Worm (Caenorhabditis elegans) whole organism, L2 larva: Measurements from ENCODE around the gene gbh-1.

ENCODE experiments used
- C34F6.9 ChIP-seq: fragments of 150-350 bp; optimal IDR thresholded peaks from 2 replicates; lab custom pipeline; 2014; ENCODE audit warnings: missing biosample characterization, missing genetic modification characterization
- F13H6.1 ChIP-seq: sonication (generic microtip); optimal IDR thresholded peaks from 2 replicates; lab custom pipeline; 2016; ENCODE audit warnings: missing genetic modification characterization, missing compliant biosample characterization
- R02D3.7 ChIP-seq: fragments of 150-350 bp; optimal IDR thresholded peaks from 2 replicates; lab custom pipeline; 2014; ENCODE audit warnings: missing biosample characterization, missing genetic modification characterization
- Y55F3AM.14 ChIP-seq: fragments of 200-800 bp; sonication (Bioruptor generic); optimal IDR thresholded peaks from 2 replicates; lab custom pipeline; 2018; ENCODE audit warnings: mild to moderate bottlenecking, missing genetic modification characterization, missing compliant biosample characterization
- ZK546.5 ChIP-seq: sonication (generic microtip); optimal IDR thresholded peaks from 2 replicates; lab custom pipeline; 2017; ENCODE audit warnings: missing biosample characterization, missing genetic modification characterization
- alr-1 ChIP-seq: fragments of 150-350 bp; optimal IDR thresholded peaks from 2 replicates; lab custom pipeline; 2014; ENCODE audit warnings: missing biosample characterization, missing genetic modification characterization
- aly-2 ChIP-seq: fragments of 150-350 bp; optimal IDR thresholded peaks from 2 replicates; lab custom pipeline; 2014; ENCODE audit warnings: missing biosample characterization, missing genetic modification characterization
- ama-1 ChIP-seq: fragments of 150-350 bp; optimal IDR thresholded peaks from 2 replicates; lab custom pipeline; 2018; ENCODE audit warnings: inconsistent platforms
- ceh-16 ChIP-seq: fragments of 150-350 bp; optimal IDR thresholded peaks from 2 replicates; lab custom pipeline; 2014; ENCODE audit warnings: missing biosample characterization, missing genetic modification characterization
- ceh-82 ChIP-seq: fragments of 150-350 bp; optimal IDR thresholded peaks from 2 replicates; lab custom pipeline; 2014; ENCODE audit warnings: missing biosample characterization, missing genetic modification characterization
- crh-2 ChIP-seq: sonication (generic microtip); optimal IDR thresholded peaks from 2 replicates; lab custom pipeline; 2017; ENCODE audit warnings: missing biosample characterization, missing genetic modification characterization
- dmd-4 ChIP-seq: sonication (generic microtip); optimal IDR thresholded peaks from 2 replicates; lab custom pipeline; 2017; ENCODE audit warnings: missing biosample characterization, missing genetic modification characterization
- egl-27 ChIP-seq: sonication (generic microtip); optimal IDR thresholded peaks from 3 replicates; lab custom pipeline; 2017; ENCODE audit warnings: missing biosample characterization, missing genetic modification reagents, missing genetic modification characterization
- elt-1 ChIP-seq: fragments of 150-350 bp; optimal IDR thresholded peaks from 2 replicates; lab custom pipeline; 2014; ENCODE audit warnings: missing biosample characterization, missing genetic modification characterization
- elt-3 ChIP-seq: sonication (generic microtip); optimal IDR thresholded peaks from 2 replicates; lab custom pipeline; 2017; ENCODE audit warnings: missing biosample characterization, missing genetic modification characterization
- fos-1 ChIP-seq: fragments of 150-350 bp; optimal IDR thresholded peaks from 2 replicates; lab custom pipeline; 2014; ENCODE audit warnings: missing biosample characterization, missing genetic modification characterization
- gmeb-1 ChIP-seq: fragments of 150-350 bp; optimal IDR thresholded peaks from 2 replicates; lab custom pipeline; 2014; ENCODE audit warnings: missing biosample characterization, missing genetic modification characterization
- lin-11 ChIP-seq: fragments of 150-350 bp; sonication (generic microtip); optimal IDR thresholded peaks from 2 replicates; lab custom pipeline; 2014; ENCODE audit warnings: missing biosample characterization, missing genetic modification characterization, inconsistent platforms, mixed read lengths
- lin-13 ChIP-seq: fragments of 150-350 bp; optimal IDR thresholded peaks from 2 replicates; lab custom pipeline; 2014; ENCODE audit warnings: missing biosample characterization, missing genetic modification reagents, missing genetic modification characterization
- lin-39 ChIP-seq: fragments of 150-350 bp; optimal IDR thresholded peaks from 2 replicates; lab custom pipeline; 2014; ENCODE audit warnings: missing biosample characterization, missing genetic modification reagents, missing genetic modification characterization
- lsy-2 ChIP-seq, 2 experiments: fragments of 150-350 bp in 1 of 2; sonication (generic microtip) in 1 of 2; optimal IDR thresholded peaks; 2 replicates each; lab custom pipeline; 2014 to 2017; ENCODE audit warnings: missing biosample characterization in 2 of 2, missing genetic modification characterization in 2 of 2
- mab-5 ChIP-seq: fragments of 150-350 bp; optimal IDR thresholded peaks from 2 replicates; lab custom pipeline; 2014; ENCODE audit warnings: missing biosample characterization, missing genetic modification characterization
- mbf-1 ChIP-seq: sonication (generic microtip); optimal IDR thresholded peaks from 2 replicates; lab custom pipeline; 2017; ENCODE audit warnings: missing biosample characterization, missing genetic modification characterization
- mdl-1 ChIP-seq, 2 experiments: fragments of 150-350 bp in 1 of 2; sonication (generic microtip) in 1 of 2; optimal IDR thresholded peaks; 2 replicates each; lab custom pipeline; 2017; ENCODE audit warnings: missing biosample characterization in 2 of 2, missing genetic modification characterization in 2 of 2
- nhr-10 ChIP-seq: sonication (generic microtip); optimal IDR thresholded peaks from 2 replicates; lab custom pipeline; 2017; ENCODE audit warnings: missing biosample characterization, missing genetic modification characterization
- nhr-11 ChIP-seq: fragments of 150-350 bp; optimal IDR thresholded peaks from 2 replicates; lab custom pipeline; 2014; ENCODE audit warnings: missing biosample characterization, missing genetic modification characterization
- nhr-12 ChIP-seq: fragments of 150-350 bp; optimal IDR thresholded peaks from 2 replicates; lab custom pipeline; 2014; ENCODE audit warnings: missing biosample characterization, missing genetic modification characterization
- nhr-129 ChIP-seq: fragments of 150-350 bp; optimal IDR thresholded peaks from 2 replicates; lab custom pipeline; 2014; ENCODE audit warnings: missing biosample characterization, missing genetic modification characterization
- nhr-21 ChIP-seq: fragments of 150-350 bp; optimal IDR thresholded peaks from 2 replicates; lab custom pipeline; 2014; ENCODE audit warnings: missing biosample characterization, missing genetic modification characterization
- nhr-237 ChIP-seq: fragments of 150-350 bp; optimal IDR thresholded peaks from 2 replicates; lab custom pipeline; 2014; ENCODE audit warnings: missing biosample characterization, missing genetic modification characterization
- nhr-6 ChIP-seq: fragments of 150-350 bp; optimal IDR thresholded peaks from 2 replicates; lab custom pipeline; 2014; ENCODE audit warnings: missing biosample characterization, missing genetic modification characterization
- peb-1 ChIP-seq: fragments of 150-350 bp; optimal IDR thresholded peaks from 2 replicates; lab custom pipeline; 2014; ENCODE audit warnings: missing biosample characterization, missing genetic modification characterization
- sem-4 ChIP-seq: fragments of 150-350 bp; optimal IDR thresholded peaks from 2 replicates; lab custom pipeline; 2014; ENCODE audit warnings: missing biosample characterization, missing genetic modification reagents, missing genetic modification characterization
- skn-1 ChIP-seq: sonication (generic microtip); optimal IDR thresholded peaks from 2 replicates; lab custom pipeline; 2017; ENCODE audit warnings: missing biosample characterization, missing genetic modification characterization
- sma-3 ChIP-seq: sonication (generic microtip); optimal IDR thresholded peaks from 2 replicates; lab custom pipeline; 2016; ENCODE audit warnings: missing genetic modification reagents, missing genetic modification characterization, missing compliant biosample characterization
- sma-9 ChIP-seq, 2 experiments: fragments of 150-350 bp in 1 of 2; sonication (generic microtip) in 1 of 2; optimal IDR thresholded peaks; 2 replicates each; lab custom pipeline; 2014 to 2016; ENCODE audit warnings: missing genetic modification characterization in 2 of 2, mild to moderate bottlenecking in 1 of 2, missing biosample characterization in 1 of 2, missing compliant biosample characterization in 1 of 2, missing genetic modification reagents in 1 of 2, moderate library complexity in 1 of 2
- unc-39 ChIP-seq: fragments of 150-350 bp; optimal IDR thresholded peaks from 2 replicates; lab custom pipeline; 2014; ENCODE audit warnings: missing biosample characterization, missing genetic modification characterization
- unc-55 ChIP-seq: fragments of 150-350 bp; sonication (generic microtip); optimal IDR thresholded peaks from 3 replicates; lab custom pipeline; 2014; ENCODE audit warnings: missing biosample characterization, missing genetic modification reagents, missing genetic modification characterization
- unc-62 ChIP-seq: fragments of 150-350 bp; optimal IDR thresholded peaks from 2 replicates; lab custom pipeline; 2014; ENCODE audit warnings: missing biosample characterization, missing genetic modification reagents, missing genetic modification characterization
- zag-1 ChIP-seq: fragments of 150-350 bp; optimal IDR thresholded peaks from 2 replicates; lab custom pipeline; 2014; ENCODE audit warnings: missing biosample characterization, missing genetic modification characterization
- ztf-11 ChIP-seq: sonication (generic microtip); optimal IDR thresholded peaks from 2 replicates; lab custom pipeline; 2017; ENCODE audit warnings: missing biosample characterization, missing genetic modification characterization
- ztf-4 ChIP-seq: fragments of 150-350 bp; optimal IDR thresholded peaks from 2 replicates; lab custom pipeline; 2014; ENCODE audit warnings: missing biosample characterization, missing genetic modification characterization

The gbh-1 gene

DNA sequence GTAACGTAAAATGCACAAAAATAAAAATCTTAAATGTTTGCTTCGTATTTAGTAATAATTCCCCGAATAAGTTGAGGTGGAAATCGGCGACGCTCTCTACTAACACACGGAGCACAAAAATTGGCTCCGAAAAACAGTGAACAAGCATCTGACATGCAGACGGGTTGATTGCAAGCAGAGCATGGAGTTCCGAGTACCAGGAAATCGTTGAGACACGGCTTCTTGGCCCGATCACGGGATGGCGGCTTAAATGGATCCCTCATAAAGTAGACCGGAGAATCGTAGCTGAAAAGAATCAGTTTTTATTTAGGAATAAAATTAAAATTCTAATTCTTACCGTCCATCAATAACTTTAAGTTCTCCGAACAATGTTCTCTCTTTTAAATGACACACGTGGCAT, 31.3 kb downstream of the gbh-1 start:
- no peak for TF ChIP-seq mbf-1 (tag; lab: Kevin White, UChicago)
- TF ChIP-seq nhr-129 = no peak
- TF ChIP-seq nhr-12 (tag; lab: Kevin White, UChicago) = no peak
- TF ChIP-seq mdl-1 (tag; optimal IDR thresholded peaks at IDR 0.05; lab: Kevin White, UChicago) = no peak
- no peak for TF ChIP-seq skn-1 (tag; lab: Kevin White, UChicago)
- TF ChIP-seq elt-3 = no peak

DNA sequence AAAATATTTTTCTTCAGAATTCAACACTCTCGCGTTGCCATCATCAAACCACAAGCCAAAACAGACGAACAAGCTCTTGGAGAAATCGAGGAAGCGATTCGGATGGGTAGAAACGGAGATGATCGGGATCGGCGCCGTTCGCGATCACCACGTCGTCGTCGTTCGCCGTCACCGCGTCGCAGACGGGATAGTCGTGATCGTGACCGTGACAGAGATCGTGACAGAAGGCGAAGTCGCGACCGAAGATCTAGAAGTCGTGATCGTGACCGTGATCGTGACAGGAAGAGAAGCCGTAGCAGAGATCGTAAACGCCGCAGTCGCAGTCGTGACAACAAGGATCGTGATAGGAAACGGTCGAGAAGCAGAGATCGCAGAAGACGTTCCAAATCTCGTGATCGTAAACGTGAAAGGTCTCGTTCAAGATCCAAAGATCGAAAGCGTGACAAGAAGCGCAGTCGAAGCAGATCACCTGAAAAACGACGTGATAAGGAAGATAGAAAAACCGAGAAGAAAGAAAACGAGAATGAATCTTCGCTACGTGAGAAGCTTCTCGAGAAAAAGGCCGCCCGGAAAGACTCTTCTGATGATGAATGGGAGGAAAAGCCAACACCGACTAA, 32.0 kb downstream of the gbh-1 start:
- TF ChIP-seq nhr-21 (tag; lab: Kevin White, UChicago) = peak; percentile 18
- TF ChIP-seq lsy-2 (tag; optimal IDR thresholded peaks at IDR 0.05; lab: Kevin White, UChicago) = no peak
- no peak for TF ChIP-seq ceh-16 (tag; lab: Kevin White, UChicago)
- no peak for TF ChIP-seq ama-1 (lab: Kevin White, UChicago)
- TF ChIP-seq nhr-129 = no peak

DNA sequence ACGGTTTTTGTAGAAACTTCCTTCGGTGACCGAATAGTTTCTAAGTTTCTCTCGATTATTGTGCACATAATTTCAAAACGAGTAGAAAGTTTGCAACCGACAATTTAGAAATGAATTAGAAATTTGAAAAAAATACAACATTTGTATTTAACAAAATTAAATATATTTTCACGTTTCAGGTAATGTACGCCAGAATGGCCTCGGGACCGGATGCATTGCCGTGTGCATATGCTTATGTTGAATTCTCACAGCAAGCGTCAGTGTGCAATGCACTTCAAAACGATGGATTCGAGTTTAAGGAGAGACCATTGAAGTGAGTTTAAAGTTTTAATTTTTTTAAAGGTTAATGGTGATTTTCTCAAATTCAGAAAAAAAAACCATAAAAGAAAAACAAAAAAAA, 32.7 kb downstream of the gbh-1 start, which contains the start of gene marc-2:
marc-2 (minus strand) TSS at position 101 of the 400 bp plus-strand sequence.
- TF ChIP-seq dmd-4 (tag; lab: Kevin White, UChicago) (no peak), zag-1 (no peak), nhr-10 (tag; lab: Kevin White, UChicago) (no peak), mab-5 (tag; lab: Kevin White, UChicago) (no peak), elt-1 (tag; lab: Kevin White, UChicago) (no peak), lsy-2 (tag; optimal IDR thresholded peaks at IDR 0.05; lab: Kevin White, UChicago) (no peak)
- TF ChIP-seq, all 48 proteins: peak for 0

DNA sequence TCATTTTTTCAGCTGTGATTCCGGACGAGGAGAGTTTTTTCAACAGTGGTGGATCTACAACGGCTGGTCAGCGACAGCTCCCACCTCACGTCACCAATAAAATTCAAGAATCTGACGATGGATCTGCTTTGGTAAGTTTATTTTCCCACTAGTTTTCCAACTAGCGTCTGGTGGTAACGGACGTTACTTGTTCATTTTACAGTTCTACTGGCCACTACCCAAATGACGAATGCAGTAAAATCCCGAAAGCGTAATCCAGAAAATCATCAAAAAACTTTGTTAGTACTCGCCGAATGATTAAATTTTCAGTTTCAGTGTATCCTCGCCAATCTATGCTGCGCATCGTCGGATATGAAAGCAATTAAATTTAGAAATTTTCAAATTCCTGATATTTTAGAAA, 34.0 kb downstream of the gbh-1 start:
- TF ChIP-seq sma-3 (no peak), nhr-21 (tag; lab: Kevin White, UChicago) (no peak)

DNA sequence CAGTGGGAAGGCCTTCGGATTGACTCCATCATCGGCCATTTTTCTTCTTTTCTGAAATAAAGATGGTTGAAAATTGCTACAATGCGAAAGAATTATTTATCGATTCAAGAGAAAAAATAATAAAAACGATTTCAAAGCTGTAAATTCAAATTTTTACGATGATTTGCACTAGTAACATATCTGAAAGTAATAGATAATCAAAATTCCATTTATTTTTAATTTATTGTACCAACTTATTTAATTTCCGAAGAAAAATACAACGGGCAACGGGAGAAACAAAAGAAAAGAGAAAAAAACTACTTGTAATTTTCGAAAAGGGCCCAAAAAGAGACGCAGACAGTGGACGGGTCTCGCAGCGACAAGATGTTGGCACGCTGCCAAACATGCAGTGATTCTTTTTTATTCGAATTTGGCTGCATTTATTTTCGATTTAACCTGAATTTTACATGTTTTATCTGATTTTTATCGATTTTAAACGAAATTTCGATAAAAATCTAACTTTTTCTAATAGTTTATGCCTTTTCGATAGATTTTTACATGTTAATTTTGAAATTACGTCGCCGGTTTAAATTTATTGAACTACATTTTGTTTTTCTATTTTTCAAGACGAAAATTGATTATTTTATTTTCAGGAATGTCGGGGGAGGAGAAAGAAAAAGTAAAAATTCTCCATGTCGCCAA, 34.9 kb downstream of the gbh-1 start, which contains the start of the genes snu-13 and rsp-7:
snu-13 (minus strand) TSS at position 51 of the 681 bp plus-strand sequence.
rsp-7 (plus strand) TSS at position 631 of the 681 bp plus-strand sequence.
- TF ChIP-seq elt-1 (tag; lab: Kevin White, UChicago) = no peak
- no peak for TF ChIP-seq peb-1 (tag; lab: Kevin White, UChicago)
- peak; percentile 55 for TF ChIP-seq F13H6.1 (tag; lab: Kevin White, UChicago)
- no peak for TF ChIP-seq egl-27
- TF ChIP-seq lin-13 (GFP tag; lab: Kevin White, UChicago) = peak; percentile 71
- TF ChIP-seq ZK546.5 (tag; lab: Kevin White, UChicago) = peak; percentile 31
- no peak for TF ChIP-seq skn-1 (tag; lab: Kevin White, UChicago)
- TF ChIP-seq unc-62 (GFP tag; lab: Kevin White, UChicago) = no peak
- no peak for TF ChIP-seq ceh-16 (tag; lab: Kevin White, UChicago)
- TF ChIP-seq gmeb-1 = peak; percentile 67
- no peak for TF ChIP-seq Y55F3AM.14 (GFP tag; lab: Kevin White, UChicago)
- TF ChIP-seq fos-1 (tag; lab: Kevin White, UChicago) = peak; percentile 34
- TF ChIP-seq unc-39 (tag; lab: Kevin White, UChicago) = no peak
- TF ChIP-seq nhr-11 = no peak
- peak; percentile 15 for TF ChIP-seq ama-1 (lab: Kevin White, UChicago)
- TF ChIP-seq mdl-1 (tag; optimal IDR thresholded peaks at IDR 0.05; lab: Kevin White, UChicago) = no peak
- peak; percentile 49 for TF ChIP-seq lin-11
- no peak for TF ChIP-seq ztf-11 (tag; lab: Kevin White, UChicago)
- no peak for TF ChIP-seq alr-1 (tag; lab: Kevin White, UChicago)
- TF ChIP-seq crh-2 (tag; lab: Kevin White, UChicago) = peak; percentile 87
- TF ChIP-seq unc-55 = peak; percentile 90
- TF ChIP-seq dmd-4 (tag; lab: Kevin White, UChicago) = no peak
- TF ChIP-seq nhr-6 (tag; lab: Kevin White, UChicago) = no peak
- peak; percentile 87 for TF ChIP-seq C34F6.9 (tag; lab: Kevin White, UChicago)
- TF ChIP-seq lsy-2 (tag; optimal IDR thresholded peaks at IDR 0.05; lab: Kevin White, UChicago) = peak; percentile 58 to 91
- no peak for TF ChIP-seq zag-1
- TF ChIP-seq lin-39 (tag; lab: Kevin White, UChicago) = no peak
- TF ChIP-seq sem-4 = peak; percentile 62
- TF ChIP-seq sma-9 (GFP tag; optimal IDR thresholded peaks at IDR 0.05; lab: Kevin White, UChicago) = peak; percentile 54
- TF ChIP-seq sma-9 (tag; optimal IDR thresholded peaks at IDR 0.05; lab: Kevin White, UChicago) = no peak
- TF ChIP-seq mbf-1 (tag; lab: Kevin White, UChicago) = no peak
- no peak for TF ChIP-seq ztf-4
- no peak for TF ChIP-seq ceh-82 (tag; lab: Kevin White, UChicago)
- peak; percentile 69 for TF ChIP-seq sma-3
- no peak for TF ChIP-seq nhr-12 (tag; lab: Kevin White, UChicago)
- TF ChIP-seq nhr-21 (tag; lab: Kevin White, UChicago) = peak; percentile 51
- no peak for TF ChIP-seq nhr-237
- peak; percentile 51 for TF ChIP-seq nhr-129
- no peak for TF ChIP-seq R02D3.7
- TF ChIP-seq aly-2 (tag; lab: Kevin White, UChicago) = no peak
